Worm (Caenorhabditis elegans): ENCODE measurements around the gene C10E2.1.

ce11 chrX:16813606-16814330 is 51.1 kb downstream of the C10E2.1 start, which contains the start of gene cas-1:
- no peak for TF ChIP-seq sptf-1 (tag; optimal IDR thresholded peaks at IDR 0.05)
- TF ChIP-seq ztf-11 (tag; optimal IDR thresholded peaks at IDR 0.05): no peak
- TF ChIP-seq elt-1 (tag; optimal IDR thresholded peaks at IDR 0.05; ENCODE audit: borderline replicate concordance, insufficient read depth): no peak

Data from whole organism, mixed stage, embryonic.